Fruit fly (Drosophila melanogaster) whole organism, pupa: ENCODE data around the gene r.

ENCODE experiments used
- CG10348 ChIP-seq: fragments of 200-800 bp; sonication (Bioruptor generic); IDR thresholded peaks from 2 replicates; pipeline ENCODE4 v1.3.6; 2022; ENCODE audit warnings: missing biosample characterization, missing genetic modification characterization
- CG12605 ChIP-seq: fragments of 200-800 bp; sonication (Bioruptor generic); IDR thresholded peaks from 2 replicates; pipeline ENCODE4 v1.3.6; 2022; ENCODE audit warnings: missing biosample characterization, missing genetic modification characterization
- CG13204 ChIP-seq: fragments of 200-800 bp; sonication (Bioruptor generic); optimal IDR thresholded peaks from 2 replicates; lab custom pipeline; 2018; ENCODE audit warnings: missing biosample characterization, mild to moderate bottlenecking, missing genetic modification characterization, moderate library complexity
- CG14655 ChIP-seq: fragments of 200-800 bp; sonication (Bioruptor generic); optimal IDR thresholded peaks from 3 replicates; lab custom pipeline; 2017; ENCODE audit warnings: mild to moderate bottlenecking, missing biosample characterization, missing genetic modification reagents, missing genetic modification characterization
- CG15710 ChIP-seq: fragments of 200-800 bp; sonication (Bioruptor generic); optimal IDR thresholded peaks from 2 replicates; lab custom pipeline; 2018; ENCODE audit warnings: missing biosample characterization, mild to moderate bottlenecking, missing genetic modification characterization, moderate library complexity
- CG17806 ChIP-seq: fragments of 200-800 bp; sonication (Bioruptor generic); optimal IDR thresholded peaks from 2 replicates; lab custom pipeline; 2018; ENCODE audit warnings: missing biosample characterization, mild to moderate bottlenecking, missing genetic modification characterization, moderate library complexity
- CG32121 ChIP-seq: fragments of 200-800 bp; sonication (Bioruptor generic); IDR thresholded peaks from 2 replicates; pipeline ENCODE4 v1.3.6; 2022; ENCODE audit warnings: missing biosample characterization, missing genetic modification characterization
- CG34367 ChIP-seq: fragments of 200-800 bp; sonication (Bioruptor generic); optimal IDR thresholded peaks from 2 replicates; lab custom pipeline; 2018; ENCODE audit warnings: missing biosample characterization, mild to moderate bottlenecking, missing genetic modification characterization
- CG4496 ChIP-seq: fragments of 200-800 bp; sonication (Bioruptor generic); IDR thresholded peaks from 3 replicates; pipeline ENCODE4 v1.3.6; 2022; ENCODE audit warnings: missing biosample characterization, missing genetic modification characterization
- CG8159 ChIP-seq: fragments of 200-800 bp; sonication (Bioruptor generic); optimal IDR thresholded peaks from 3 replicates; lab custom pipeline; 2018; ENCODE audit warnings: missing biosample characterization, mild to moderate bottlenecking, missing genetic modification characterization, moderate library complexity
- CG8301 ChIP-seq: fragments of 200-800 bp; sonication (Bioruptor generic); optimal IDR thresholded peaks from 2 replicates; lab custom pipeline; 2018; ENCODE audit warnings: missing biosample characterization, mild to moderate bottlenecking, missing genetic modification characterization
- CG9948 ChIP-seq: fragments of 200-800 bp; sonication (Bioruptor generic); optimal IDR thresholded peaks from 2 replicates; lab custom pipeline; 2018; ENCODE audit warnings: missing biosample characterization, mild to moderate bottlenecking, missing genetic modification characterization, moderate library complexity
- D1 ChIP-seq: fragments of 200-800 bp; sonication (Bioruptor generic); optimal IDR thresholded peaks from 2 replicates; lab custom pipeline; 2018; ENCODE audit warnings: missing biosample characterization, mild to moderate bottlenecking, missing genetic modification characterization, moderate library complexity
- EcR ChIP-seq: fragments of 200-800 bp; sonication (Bioruptor generic); optimal IDR thresholded peaks from 3 replicates; lab custom pipeline; 2019; ENCODE audit warnings: missing biosample characterization, missing genetic modification characterization, mild to moderate bottlenecking, moderate library complexity, missing genetic modification reagents
- Ets98B ChIP-seq: fragments of 200-800 bp; sonication (Bioruptor generic); IDR thresholded peaks from 2 replicates; pipeline ENCODE4 v1.3.6; 2022; ENCODE audit warnings: missing biosample characterization, missing genetic modification characterization
- Pif1A ChIP-seq: fragments of 200-800 bp; sonication (Bioruptor generic); optimal IDR thresholded peaks from 3 replicates; lab custom pipeline; 2016; ENCODE audit warnings: missing biosample characterization, missing genetic modification characterization
- Pif1B ChIP-seq: fragments of 200-800 bp; sonication (Bioruptor generic); optimal IDR thresholded peaks from 3 replicates; lab custom pipeline; 2016; ENCODE audit warnings: missing biosample characterization, missing genetic modification characterization
- Snoo ChIP-seq: fragments of 200-800 bp; sonication (Bioruptor generic); optimal IDR thresholded peaks from 3 replicates; lab custom pipeline; 2017; ENCODE audit warnings: missing biosample characterization, mild to moderate bottlenecking, missing genetic modification characterization, inconsistent platforms
- fd96Ca ChIP-seq: fragments of 200-800 bp; sonication (Bioruptor generic); IDR thresholded peaks from 3 replicates; pipeline ENCODE4 v1.3.6; 2022; ENCODE audit warnings: missing biosample characterization, missing genetic modification characterization
- gl ChIP-seq: fragments of 200-800 bp; sonication (Bioruptor generic); optimal IDR thresholded peaks from 2 replicates; lab custom pipeline; 2018; ENCODE audit warnings: missing biosample characterization, mild to moderate bottlenecking, missing genetic modification characterization
- rn ChIP-seq: fragments of 200-800 bp; sonication (Bioruptor generic); IDR thresholded peaks from 2 replicates; pipeline ENCODE4 v1.3.6; 2022; ENCODE audit warnings: missing biosample characterization, missing genetic modification characterization

The r gene

dm6 chrX:16691440-16691839 lies 36.3 kb downstream of the r start:
- TF ChIP-seq CG12605 (GFP tag; lab: Robert Waterston, UW) (peak; percentile 87), Snoo (peak; percentile 48), CG4496 (GFP tag; lab: Robert Waterston, UW) (peak; percentile 95), CG14655 (GFP tag; lab: Kevin White, UChicago) (peak; percentile 81), CG32121 (GFP tag; lab: Robert Waterston, UW) (peak; percentile 90), CG15710 (tag; lab: Kevin White, UChicago) (peak; percentile 74), D1 (no peak), EcR (GFP tag; lab: Kevin White, UChicago) (no peak), CG17806 (tag; lab: Kevin White, UChicago) (peak; percentile 62), CG10348 (GFP tag; lab: Robert Waterston, UW) (peak; percentile 19; the same call in 1 of the 2 replicates), CG8159 (tag; lab: Kevin White, UChicago) (peak; percentile 62), fd96Ca (GFP tag; lab: Robert Waterston, UW) (peak; percentile 90), Ets98B (GFP tag; lab: Robert Waterston, UW) (peak; percentile 90), CG8301 (peak; percentile 79), Pif1B (GFP tag; lab: Kevin White, UChicago) (peak; percentile 65), rn (peak; percentile 66), gl (tag; lab: Kevin White, UChicago) (peak; percentile 43), CG34367 (peak; percentile 68), CG13204 (GFP tag; lab: Kevin White, UChicago) (no peak), CG9948 (tag; lab: Kevin White, UChicago) (peak; percentile 61), Pif1A (GFP tag; lab: Kevin White, UChicago) (peak; percentile 77)

dm6 chrX:16692325-16692724 lies 37.2 kb downstream of the r start:
- TF ChIP-seq D1 (no peak), CG14655 (GFP tag; lab: Kevin White, UChicago) (no peak), Ets98B (GFP tag; lab: Robert Waterston, UW) (no peak), CG9948 (tag; lab: Kevin White, UChicago) (no peak)

dm6 chrX:16693805-16694387 lies 38.7 kb downstream of the r start:
- TF ChIP-seq CG13204 (GFP tag; lab: Kevin White, UChicago) (peak; percentile 55), CG4496 (GFP tag; lab: Robert Waterston, UW) (0 out of 3 replicates have a peak, but pooled peaks have one; percentile 25), Snoo (no peak), CG14655 (GFP tag; lab: Kevin White, UChicago) (no peak), CG32121 (GFP tag; lab: Robert Waterston, UW) (no peak)

dm6 chrX:16694477-16694876 lies 39.3 kb downstream of the r start:
- no peak for TF ChIP-seq CG12605 (GFP tag; lab: Robert Waterston, UW)
- peak; percentile 9 for TF ChIP-seq CG14655 (GFP tag; lab: Kevin White, UChicago)
- TF ChIP-seq CG17806 (tag; lab: Kevin White, UChicago): no peak

- no peak for TF ChIP-seq rn
- 0 out of 3 replicates have a peak, but pooled peaks have one; percentile 28 for TF ChIP-seq CG4496 (GFP tag; lab: Robert Waterston, UW)
These were observed 39.8 kb downstream of the r start, which contains the start of gene Septin4 for dm6 chrX:16694959-16695358. Septin4 (minus strand) TSS chrX:16695173.

- TF ChIP-seq fd96Ca (GFP tag; lab: Robert Waterston, UW): no peak
These were observed 40.6 kb downstream of the r start, which contains the start of gene CG4678 for dm6 chrX:16695658-16696181. CG4678 (plus strand) TSS chrX:16696131.

- peak; percentile 16 for TF ChIP-seq CG14655 (GFP tag; lab: Kevin White, UChicago)
- TF ChIP-seq Snoo: peak; percentile 2
- no peak for TF ChIP-seq CG13204 (GFP tag; lab: Kevin White, UChicago)
- TF ChIP-seq CG8301: peak; percentile 39
These were observed 41.7 kb downstream of the r start for dm6 chrX:16696614-16697519.
